Fruit fly (Drosophila melanogaster) whole organism, embryonic: ENCODE data around the gene CG31089.

Experiments used
- Blimp-1 ChIP-seq: fragments of 200-800 bp; sonication (Bioruptor generic); optimal IDR thresholded peaks from 3 replicates; lab custom pipeline; 2018; ENCODE audit warnings: missing biosample characterization, missing genetic modification characterization, mild to moderate bottlenecking, moderate library complexity, missing genetic modification reagents
- CG12104 ChIP-seq: fragments of 200-800 bp; sonication (Bioruptor generic); optimal IDR thresholded peaks from 3 replicates; lab custom pipeline; 2016; ENCODE audit warnings: missing biosample characterization, missing genetic modification characterization
- CG12236 ChIP-seq: fragments of 200-800 bp; sonication (Bioruptor generic); optimal IDR thresholded peaks from 2 replicates; lab custom pipeline; 2016; ENCODE audit warnings: missing biosample characterization, missing genetic modification characterization
- CG12744 ChIP-seq: fragments of 200-800 bp; sonication (Bioruptor generic); optimal IDR thresholded peaks from 2 replicates; lab custom pipeline; 2016; ENCODE audit warnings: missing biosample characterization, missing genetic modification characterization
- CG15073 ChIP-seq: fragments of 200-800 bp; sonication (Bioruptor generic); optimal IDR thresholded peaks from 2 replicates; lab custom pipeline; 2016; ENCODE audit warnings: missing biosample characterization, missing genetic modification characterization
- CG15269 ChIP-seq: fragments of 200-800 bp; sonication (Bioruptor generic); optimal IDR thresholded peaks from 2 replicates; lab custom pipeline; 2018; ENCODE audit warnings: missing biosample characterization, mild to moderate bottlenecking, missing genetic modification characterization, moderate library complexity
- CG16813 ChIP-seq: fragments of 200-800 bp; sonication (Bioruptor generic); IDR thresholded peaks from 3 replicates; pipeline ENCODE4 v1.3.6; 2022; ENCODE audit warnings: missing biosample characterization, missing genetic modification characterization; ENCODE audit not compliant: partially characterized antibody
- CG17359 ChIP-seq: fragments of 200-800 bp; sonication (Bioruptor generic); optimal IDR thresholded peaks from 3 replicates; lab custom pipeline; 2018; ENCODE audit warnings: missing biosample characterization, mild to moderate bottlenecking, missing genetic modification characterization, moderate library complexity
- CG17829 ChIP-seq: fragments of 200-800 bp; optimal IDR thresholded peaks from 2 replicates; lab custom pipeline; 2019; ENCODE audit warnings: missing biosample characterization, mild to moderate bottlenecking, missing genetic modification characterization, moderate library complexity
- CG18599 ChIP-seq: fragments of 200-800 bp; sonication (Bioruptor generic); optimal IDR thresholded peaks from 3 replicates; lab custom pipeline; 2017; ENCODE audit warnings: missing biosample characterization, missing genetic modification characterization, mild to moderate bottlenecking, moderate library complexity, missing genetic modification reagents
- CG2120 ChIP-seq: fragments of 200-800 bp; sonication (Bioruptor generic); optimal IDR thresholded peaks from 3 replicates; lab custom pipeline; 2016; ENCODE audit warnings: missing biosample characterization, missing genetic modification characterization
- CG2678 ChIP-seq: fragments of 200-800 bp; sonication (Bioruptor generic); optimal IDR thresholded peaks from 3 replicates; lab custom pipeline; 2019; ENCODE audit warnings: missing biosample characterization, mild to moderate bottlenecking, missing genetic modification characterization, moderate library complexity
- CG33213 ChIP-seq: fragments of 200-800 bp; sonication (Bioruptor generic); optimal IDR thresholded peaks from 3 replicates; lab custom pipeline; 2016; ENCODE audit warnings: missing biosample characterization, missing genetic modification characterization
- CG33557 ChIP-seq: fragments of 200-800 bp; sonication (Bioruptor generic); optimal IDR thresholded peaks from 2 replicates; lab custom pipeline; 2019; ENCODE audit warnings: missing biosample characterization, mild to moderate bottlenecking, missing genetic modification characterization, moderate library complexity
- CG3995 ChIP-seq: fragments of 200-800 bp; sonication (Bioruptor generic); optimal IDR thresholded peaks from 3 replicates; lab custom pipeline; 2016; ENCODE audit warnings: missing biosample characterization, missing genetic modification characterization
- CG6175 ChIP-seq: fragments of 200-800 bp; sonication (Bioruptor generic); IDR thresholded peaks from 3 replicates; pipeline ENCODE4 v1.3.6; 2022; ENCODE audit warnings: missing biosample characterization, missing genetic modification characterization
- CG7556 ChIP-seq: fragments of 200-800 bp; sonication (Bioruptor generic); optimal IDR thresholded peaks from 2 replicates; lab custom pipeline; 2017; ENCODE audit warnings: missing biosample characterization, mild to moderate bottlenecking, missing genetic modification characterization
- Fer2 ChIP-seq: fragments of 200-800 bp; sonication (Bioruptor generic); optimal IDR thresholded peaks from 2 replicates; lab custom pipeline; 2018; ENCODE audit warnings: missing biosample characterization, mild to moderate bottlenecking, missing genetic modification characterization, moderate library complexity
- HLH4C ChIP-seq: fragments of 200-800 bp; sonication (Bioruptor generic); IDR thresholded peaks from 3 replicates; pipeline ENCODE4 v1.3.6; 2022; ENCODE audit warnings: missing biosample characterization, missing genetic modification characterization; ENCODE audit not compliant: partially characterized antibody
- MBD-R2 ChIP-seq: fragments of 200-800 bp; sonication (Bioruptor generic); IDR thresholded peaks from 2 replicates; pipeline ENCODE4 v1.3.6; 2022; ENCODE audit warnings: missing biosample characterization, missing genetic modification characterization
- MTF-1 ChIP-seq: fragments of 200-800 bp; sonication (Bioruptor generic); optimal IDR thresholded peaks from 2 replicates; lab custom pipeline; 2018; ENCODE audit warnings: missing biosample characterization, mild to moderate bottlenecking, missing genetic modification characterization, borderline replicate concordance
- NK7.1 ChIP-seq: fragments of 200-800 bp; sonication (Bioruptor generic); optimal IDR thresholded peaks from 3 replicates; lab custom pipeline; 2016; ENCODE audit warnings: missing biosample characterization, missing genetic modification characterization
- Nf-YC ChIP-seq: fragments of 200-800 bp; optimal IDR thresholded peaks from 3 replicates; lab custom pipeline; 2019; ENCODE audit warnings: missing biosample characterization, mild to moderate bottlenecking, missing genetic modification characterization, moderate library complexity
- Sox100B ChIP-seq: fragments of 200-800 bp; sonication (Bioruptor generic); optimal IDR thresholded peaks from 3 replicates; lab custom pipeline; 2018; ENCODE audit warnings: missing biosample characterization, mild to moderate bottlenecking, missing genetic modification characterization
- Sox102F ChIP-seq: fragments of 200-800 bp; sonication (Bioruptor generic); optimal IDR thresholded peaks from 2 replicates; lab custom pipeline; 2018; ENCODE audit warnings: missing biosample characterization, mild to moderate bottlenecking, missing genetic modification characterization, moderate library complexity
- Sry-β ChIP-seq: fragments of 200-800 bp; sonication (Bioruptor generic); optimal IDR thresholded peaks from 2 replicates; lab custom pipeline; 2018; ENCODE audit warnings: missing biosample characterization, mild to moderate bottlenecking, missing genetic modification characterization, moderate library complexity
- Stat92E ChIP-seq, 3 experiments: fragments of >200 bp in 2 of 3; fragments of 200-800 bp in 1 of 3; sonication (Bioruptor generic) in 1 of 3; optimal IDR thresholded peaks; 2 replicates each; lab custom pipeline; 2017 to 2019; ENCODE audit warnings: missing biosample characterization in 3 of 3, missing genetic modification characterization in 3 of 3, mild to moderate bottlenecking in 1 of 3, moderate library complexity in 1 of 3
- ara ChIP-seq: fragments of 200-800 bp; sonication (Bioruptor generic); IDR thresholded peaks from 2 replicates; pipeline ENCODE4 v1.3.6; 2022; ENCODE audit warnings: missing biosample characterization, missing genetic modification characterization
- bbx ChIP-seq: fragments of 200-800 bp; sonication (Bioruptor generic); IDR thresholded peaks from 2 replicates; pipeline ENCODE4 v1.3.6; 2022; ENCODE audit warnings: missing biosample characterization, missing genetic modification characterization; ENCODE audit not compliant: partially characterized antibody
- btn ChIP-seq: fragments of 200-800 bp; sonication (Bioruptor generic); optimal IDR thresholded peaks from 2 replicates; lab custom pipeline; 2016; ENCODE audit warnings: missing biosample characterization, missing genetic modification characterization
- dimm ChIP-seq: fragments of 200-800 bp; sonication (Bioruptor generic); IDR thresholded peaks from 2 replicates; pipeline ENCODE4 v1.3.6; 2022; ENCODE audit warnings: missing biosample characterization, missing genetic modification characterization
- eve ChIP-seq, 2 experiments: fragments of >200 bp; optimal IDR thresholded peaks; 2 replicates each; lab custom pipeline; 2017; ENCODE audit warnings: missing biosample characterization in 2 of 2, missing genetic modification characterization in 2 of 2
- exex ChIP-seq: fragments of 200-800 bp; sonication (Bioruptor generic); optimal IDR thresholded peaks from 4 replicates; lab custom pipeline; 2018; ENCODE audit warnings: missing biosample characterization, mild to moderate bottlenecking, missing genetic modification characterization, moderate library complexity
- eyg ChIP-seq: fragments of 200-800 bp; sonication (Bioruptor generic); optimal IDR thresholded peaks from 3 replicates; lab custom pipeline; 2016; ENCODE audit warnings: missing biosample characterization, missing genetic modification characterization
- gro ChIP-seq: fragments of 200-800 bp; sonication (Bioruptor generic); optimal IDR thresholded peaks from 2 replicates; lab custom pipeline; 2016; ENCODE audit warnings: missing biosample characterization, missing genetic modification characterization
- jing ChIP-seq: fragments of 200-800 bp; sonication (Bioruptor generic); optimal IDR thresholded peaks from 2 replicates; lab custom pipeline; 2018; ENCODE audit warnings: missing biosample characterization, mild to moderate bottlenecking, missing genetic modification characterization
- mirr ChIP-seq: fragments of 200-800 bp; sonication (Bioruptor generic); optimal IDR thresholded peaks from 3 replicates; lab custom pipeline; 2018; ENCODE audit warnings: missing biosample characterization, mild to moderate bottlenecking, missing genetic modification characterization
- oc ChIP-seq: fragments of 200-800 bp; sonication (Bioruptor generic); optimal IDR thresholded peaks from 2 replicates; lab custom pipeline; 2018; ENCODE audit warnings: missing biosample characterization, mild to moderate bottlenecking, missing genetic modification characterization, moderate library complexity
- onecut ChIP-seq: fragments of 200-800 bp; sonication (Bioruptor generic); IDR thresholded peaks from 2 replicates; pipeline ENCODE4 v1.3.6; 2022; ENCODE audit warnings: missing biosample characterization, missing genetic modification characterization
- pfk ChIP-seq: fragments of 200-800 bp; sonication (Bioruptor generic); optimal IDR thresholded peaks from 2 replicates; lab custom pipeline; 2018; ENCODE audit warnings: missing biosample characterization, mild to moderate bottlenecking, missing genetic modification characterization, moderate library complexity
- pum ChIP-seq: fragments of 200-800 bp; sonication (Bioruptor generic); optimal IDR thresholded peaks from 2 replicates; lab custom pipeline; 2016; ENCODE audit warnings: missing biosample characterization, missing genetic modification characterization
- ranshi ChIP-seq: fragments of 200-800 bp; sonication (Bioruptor generic); IDR thresholded peaks from 2 replicates; pipeline ENCODE4 v1.3.6; 2022; ENCODE audit warnings: missing biosample characterization, missing genetic modification characterization
- ro ChIP-seq: fragments of 200-800 bp; sonication (Bioruptor generic); IDR thresholded peaks from 2 replicates; pipeline ENCODE4 v1.3.6; 2022; ENCODE audit warnings: missing biosample characterization, missing genetic modification characterization
- salm ChIP-seq: fragments of 200-800 bp; sonication (Bioruptor generic); optimal IDR thresholded peaks from 2 replicates; lab custom pipeline; 2018; ENCODE audit warnings: missing biosample characterization, mild to moderate bottlenecking, missing genetic modification characterization
- wor ChIP-seq: fragments of 200-800 bp; sonication (Bioruptor generic); IDR thresholded peaks from 2 replicates; pipeline ENCODE4 v1.3.6; 2022; ENCODE audit warnings: missing biosample characterization, missing genetic modification characterization

The CG31089 gene

DNA sequence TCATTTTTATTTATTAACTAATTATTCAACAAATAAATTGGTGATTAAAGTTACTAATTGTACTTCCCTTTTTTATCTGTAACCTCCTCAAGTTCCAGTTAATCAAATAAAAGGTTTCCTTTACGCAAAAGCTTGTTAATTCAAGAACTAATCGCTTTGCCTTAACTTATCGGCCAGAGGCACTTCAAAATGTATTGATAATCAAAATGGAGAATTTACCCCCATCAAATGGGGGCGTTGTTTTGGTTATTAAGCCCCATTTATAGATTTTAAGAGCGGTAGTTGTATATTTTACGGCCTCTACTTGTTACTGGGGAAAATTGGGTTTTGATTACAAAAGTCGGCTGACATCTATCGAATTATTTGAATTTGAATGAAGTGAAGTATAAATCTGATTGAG lies 2.8 kb upstream of the CG31089 start, which contains the start of gene CG31091 (continued):
- TF ChIP-seq CG15073 (GFP tag; lab: Kevin White, UChicago) = no peak
- peak; percentile 96 for TF ChIP-seq exex
- peak; percentile 2 for TF ChIP-seq gro (GFP tag; lab: Kevin White, UChicago)
- no peak for TF ChIP-seq dimm (GFP tag; lab: Robert Waterston, UW)
- no peak for TF ChIP-seq CG12236 (GFP tag; lab: Kevin White, UChicago)
- no peak for TF ChIP-seq oc
- no peak for TF ChIP-seq ro
- no peak for TF ChIP-seq CG6175 (GFP tag; lab: Robert Waterston, UW)
- TF ChIP-seq pfk (GFP tag; lab: Kevin White, UChicago) = no peak
- TF ChIP-seq Sox102F = no peak
- TF ChIP-seq CG18599 (GFP tag; lab: Kevin White, UChicago) = no peak
- TF ChIP-seq jing (GFP tag; lab: Kevin White, UChicago) = no peak

dm6 chr3R:25906722-25907121 lies 4.3 kb downstream of the CG31089 start, which contains the start of gene kumpel:
kumpel (plus strand) TSS chr3R:25907022.
- TF ChIP-seq CG16813 (GFP tag; lab: Robert Waterston, UW) = no peak
- no peak for TF ChIP-seq CG12104
- no peak for TF ChIP-seq Stat92E (GFP tag; optimal IDR thresholded peaks at IDR 0.05; lab: Kevin White, UChicago)
- no peak for TF ChIP-seq CG2120
- no peak for TF ChIP-seq CG15269 (tag; lab: Kevin White, UChicago)
- no peak for TF ChIP-seq btn (GFP tag; lab: Kevin White, UChicago)
- no peak for TF ChIP-seq pum
- TF ChIP-seq mirr (GFP tag; lab: Kevin White, UChicago) = no peak
- no peak for TF ChIP-seq Sox100B (GFP tag; lab: Kevin White, UChicago)
- no peak for TF ChIP-seq CG18599 (GFP tag; lab: Kevin White, UChicago)
- no peak for TF ChIP-seq NK7.1
- TF ChIP-seq Sry-β (GFP tag; lab: Kevin White, UChicago) = no peak

DNA sequence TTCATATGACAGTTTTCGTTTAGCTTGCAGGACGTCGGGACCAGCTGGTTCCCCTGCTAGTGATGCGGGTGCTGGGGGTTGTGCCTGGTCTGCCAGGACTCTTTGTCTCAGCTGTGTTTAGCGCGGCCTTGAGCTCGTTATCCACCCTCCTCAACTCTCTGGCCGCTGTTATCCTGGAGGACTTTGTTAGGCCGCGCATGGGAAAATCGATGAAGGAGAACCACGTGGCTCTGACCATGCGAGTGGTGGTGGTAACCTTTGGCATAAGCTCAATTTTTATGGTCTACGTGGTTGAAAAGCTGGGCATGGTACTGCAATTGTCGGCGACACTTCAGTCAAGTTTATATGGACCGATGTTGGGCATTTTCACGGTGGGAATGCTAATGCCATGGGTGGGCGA lies 17.5 kb downstream of the CG31089 start:
- TF ChIP-seq MTF-1 = no peak
- TF ChIP-seq MBD-R2 (GFP tag; lab: Robert Waterston, UW) = 0 out of 2 replicates have a peak, but pooled peaks have one; percentile 21
- peak; percentile 92 for TF ChIP-seq onecut

DNA sequence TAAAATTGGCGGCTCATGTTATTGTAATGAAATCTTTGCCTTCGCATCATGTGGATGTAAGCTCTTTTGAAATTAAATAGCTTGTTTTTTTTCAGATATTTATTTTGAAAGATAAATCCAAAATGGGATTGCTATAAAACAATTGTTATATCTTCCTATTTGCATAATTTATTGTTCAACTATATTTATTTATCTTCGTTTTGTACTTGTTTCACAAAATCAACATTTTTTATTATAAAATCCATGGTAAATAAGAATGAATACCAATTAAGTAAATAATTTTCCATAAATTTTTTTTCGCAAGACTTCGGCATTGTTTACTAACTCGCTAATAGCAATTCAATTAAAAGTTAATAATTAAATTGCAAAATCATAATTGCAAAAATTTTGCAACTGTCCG lies 20.1 kb downstream of the CG31089 start, which contains the start of gene CG14546:
Gene CG14546, minus strand, starts transcription at position 101 of the 400 bp plus-strand sequence.
- TF ChIP-seq bbx (no peak), HLH4C (GFP tag; lab: Robert Waterston, UW) (no peak), Fer2 (tag; lab: Kevin White, UChicago) (no peak), salm (tag; lab: Kevin White, UChicago) (no peak), CG33213 (GFP tag; lab: Kevin White, UChicago) (no peak), CG33557 (no peak), CG3995 (GFP tag; lab: Kevin White, UChicago) (no peak), ara (GFP tag; lab: Robert Waterston, UW) (no peak), Blimp-1 (GFP tag; lab: Kevin White, UChicago) (no peak), Nf-YC (tag; lab: Kevin White, UChicago) (no peak), CG2678 (tag; lab: Kevin White, UChicago) (no peak), CG12744 (GFP tag; lab: Kevin White, UChicago) (no peak), CG7556 (no peak), CG17359 (tag; lab: Kevin White, UChicago) (no peak), wor (GFP tag; lab: Robert Waterston, UW) (no peak), CG17829 (tag; lab: Kevin White, UChicago) (no peak), ranshi (no peak), eyg (GFP tag; lab: Kevin White, UChicago) (no peak), eve (GFP tag; optimal IDR thresholded peaks at IDR 0.05; lab: Kevin White, UChicago) (no peak)
